Worm (Caenorhabditis elegans): ENCODE measurements around the gene T12A7.2.

Gene T12A7.2

DNA sequence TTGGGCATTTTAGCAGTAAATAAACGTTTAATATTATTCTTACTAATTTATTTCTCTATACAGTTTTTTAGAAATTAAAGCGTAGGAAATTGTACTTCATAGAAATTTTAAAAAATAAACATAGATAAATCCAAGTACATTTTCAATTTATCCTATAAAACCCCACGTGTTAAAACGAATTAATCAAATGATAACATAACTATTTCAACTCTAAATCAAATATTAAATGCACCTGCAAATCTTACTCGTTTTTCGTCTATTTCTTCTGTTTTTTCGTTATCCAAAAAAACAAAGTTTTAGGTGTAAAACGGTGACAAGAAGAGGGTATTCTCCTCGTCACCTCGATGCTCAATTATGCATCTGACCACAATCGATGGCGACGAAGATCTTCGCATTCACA is 25.9 kb downstream of the T12A7.2 start, which contains the start of gene K01A6.6:
Gene K01A6.6 (plus strand): TSS at position 301 of the 400 bp plus-strand sequence.
- no peak for TF ChIP-seq ztf-4 (tag; optimal IDR thresholded peaks at IDR 0.05)
- TF ChIP-seq nhr-25 (tag; optimal IDR thresholded peaks at IDR 0.05), result no peak
- no peak for TF ChIP-seq zag-1 (tag; optimal IDR thresholded peaks at IDR 0.05)
- TF ChIP-seq nhr-21 (tag; optimal IDR thresholded peaks at IDR 0.05), result no peak
- TF ChIP-seq ceh-82 (tag; optimal IDR thresholded peaks at IDR 0.05), result no peak
- TF ChIP-seq fos-1 (tag; optimal IDR thresholded peaks at IDR 0.05), result no peak
- TF ChIP-seq crh-2 (tag; optimal IDR thresholded peaks at IDR 0.05), result no peak
- no peak for TF ChIP-seq snpc-4 (tag; optimal IDR thresholded peaks at IDR 0.05)

DNA sequence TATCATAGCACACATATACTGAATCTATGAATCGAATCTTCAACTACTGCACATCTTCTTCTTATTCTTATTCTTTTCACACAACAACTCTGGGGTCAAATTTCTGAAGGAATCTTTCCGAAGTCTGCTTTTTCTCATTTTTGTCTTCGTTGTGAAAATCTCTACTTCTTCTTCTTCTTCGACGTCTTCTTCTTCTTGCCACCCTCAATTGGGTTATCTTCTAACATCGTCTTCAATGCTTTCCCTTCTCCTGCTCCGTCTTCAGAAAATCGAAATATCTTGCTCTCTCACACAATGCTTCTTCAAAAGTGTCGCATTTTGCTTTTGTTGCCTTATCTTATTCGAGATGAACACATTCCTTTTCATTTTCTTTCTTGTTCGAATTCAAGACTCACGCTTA is 37.7 kb downstream of the T12A7.2 start:
- TF ChIP-seq skn-1 (tag; optimal IDR thresholded peaks at IDR 0.05) (no peak), nhr-10 (tag; optimal IDR thresholded peaks at IDR 0.05) (no peak), ceh-82 (tag; optimal IDR thresholded peaks at IDR 0.05) (no peak), nhr-21 (tag; optimal IDR thresholded peaks at IDR 0.05) (no peak), unc-39 (tag; optimal IDR thresholded peaks at IDR 0.05) (no peak), Y55F3AM.14 (GFP tag; optimal IDR thresholded peaks at IDR 0.05) (no peak), elt-3 (tag; optimal IDR thresholded peaks at IDR 0.05) (no peak), sma-3 (GFP tag; optimal IDR thresholded peaks at IDR 0.05) (no peak), F13H6.1 (tag; optimal IDR thresholded peaks at IDR 0.05) (no peak), sma-9 (GFP tag; optimal IDR thresholded peaks at IDR 0.05) (no peak), sma-9 (tag; optimal IDR thresholded peaks at IDR 0.05) (no peak), dmd-4 (tag; optimal IDR thresholded peaks at IDR 0.05) (no peak), elt-1 (tag; optimal IDR thresholded peaks at IDR 0.05) (no peak), ztf-1 (GFP tag; conservative IDR thresholded peaks at IDR 0.05) (no peak), nhr-237 (tag; optimal IDR thresholded peaks at IDR 0.05) (no peak), aly-2 (tag; optimal IDR thresholded peaks at IDR 0.05) (no peak), mbf-1 (tag; optimal IDR thresholded peaks at IDR 0.05) (no peak), ama-1 (optimal IDR thresholded peaks at IDR 0.05) (no peak), unc-55 (GFP tag; optimal IDR thresholded peaks at IDR 0.05) (no peak), nhr-12 (tag; optimal IDR thresholded peaks at IDR 0.05) (no peak), sem-4 (tag; optimal IDR thresholded peaks at IDR 0.05) (no peak)

DNA sequence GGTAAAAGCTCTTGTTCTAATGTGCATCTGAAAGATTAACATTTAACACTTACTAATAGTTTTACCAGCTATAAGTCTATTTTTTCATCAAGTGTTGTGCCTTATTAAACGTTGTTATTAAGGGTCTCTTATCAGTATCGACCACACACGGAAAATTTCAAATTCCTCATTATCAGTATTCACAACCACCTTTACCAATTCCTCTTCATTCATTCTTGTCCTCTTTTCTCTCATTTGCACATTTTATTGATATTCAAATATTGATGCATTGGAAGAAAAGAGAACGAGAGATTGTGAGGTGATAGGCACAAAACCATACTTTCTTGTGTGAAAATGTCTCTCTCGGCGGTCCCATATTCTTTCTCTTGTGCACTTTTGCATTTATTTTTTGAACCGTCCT is 39.0 kb downstream of the T12A7.2 start:
- TF ChIP-seq crh-2 (tag; optimal IDR thresholded peaks at IDR 0.05), result peak; percentile 2
- no peak for TF ChIP-seq zag-1 (tag; optimal IDR thresholded peaks at IDR 0.05)
- TF ChIP-seq blmp-1 (tag; optimal IDR thresholded peaks at IDR 0.05; ENCODE audit: insufficient read depth), result no peak
- TF ChIP-seq nhr-237 (tag; optimal IDR thresholded peaks at IDR 0.05), result no peak
- peak; percentile 75 for TF ChIP-seq fos-1 (tag; optimal IDR thresholded peaks at IDR 0.05)
- no peak for TF ChIP-seq nhr-10 (tag; optimal IDR thresholded peaks at IDR 0.05)
- no peak for TF ChIP-seq mab-5 (tag; optimal IDR thresholded peaks at IDR 0.05)
- TF ChIP-seq nhr-12 (tag; optimal IDR thresholded peaks at IDR 0.05), result no peak
- no peak for TF ChIP-seq nhr-77 (tag; optimal IDR thresholded peaks at IDR 0.05)
- no peak for TF ChIP-seq peb-1 (tag; optimal IDR thresholded peaks at IDR 0.05)
- no peak for TF ChIP-seq nhr-23 (tag; optimal IDR thresholded peaks at IDR 0.05)

DNA sequence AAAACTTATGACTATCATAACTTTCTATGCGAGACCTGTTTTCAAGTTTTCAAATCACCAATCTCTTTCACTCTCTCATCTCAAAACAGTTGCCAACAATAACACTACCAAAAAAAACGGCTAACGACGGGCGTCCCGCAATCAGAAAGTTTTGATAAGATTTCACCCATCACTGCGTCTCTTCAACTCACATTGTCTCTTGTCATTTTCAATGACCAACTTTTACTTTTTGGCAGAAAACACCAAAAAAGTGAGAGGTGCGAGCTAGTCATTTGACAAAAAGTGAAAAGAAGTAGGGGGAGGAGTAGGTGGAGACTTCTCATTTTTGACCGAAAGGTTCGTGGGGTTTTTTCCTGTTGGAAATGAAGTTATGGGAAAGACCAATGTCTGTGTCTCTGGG is 42.3 kb downstream of the T12A7.2 start:
- peak; percentile 97 for TF ChIP-seq blmp-1 (tag; optimal IDR thresholded peaks at IDR 0.05; ENCODE audit: insufficient read depth)
- no peak for TF ChIP-seq ZK546.5 (tag; optimal IDR thresholded peaks at IDR 0.05)

ce11 chrIV:11717094-11717876 is 43.6 kb downstream of the T12A7.2 start:
- TF ChIP-seq nhr-12 (tag; optimal IDR thresholded peaks at IDR 0.05), result no peak
- TF ChIP-seq alr-1 (tag; optimal IDR thresholded peaks at IDR 0.05), result no peak
- TF ChIP-seq ztf-1 (GFP tag; conservative IDR thresholded peaks at IDR 0.05), result no peak
- no peak for TF ChIP-seq lsy-2 (tag; optimal IDR thresholded peaks at IDR 0.05)
- TF ChIP-seq dmd-4 (tag; optimal IDR thresholded peaks at IDR 0.05), result no peak
- TF ChIP-seq nhr-21 (tag; optimal IDR thresholded peaks at IDR 0.05), result no peak
- no peak for TF ChIP-seq lin-39 (tag; optimal IDR thresholded peaks at IDR 0.05)
- TF ChIP-seq mab-5 (tag; optimal IDR thresholded peaks at IDR 0.05), result no peak
- no peak for TF ChIP-seq snpc-4 (tag; optimal IDR thresholded peaks at IDR 0.05)
- no peak for TF ChIP-seq elt-3 (tag; optimal IDR thresholded peaks at IDR 0.05)
- no peak for TF ChIP-seq ztf-11 (tag; optimal IDR thresholded peaks at IDR 0.05)
- TF ChIP-seq nhr-129 (tag; optimal IDR thresholded peaks at IDR 0.05), result peak; percentile 24
- TF ChIP-seq fos-1 (tag; optimal IDR thresholded peaks at IDR 0.05), result no peak
- no peak for TF ChIP-seq crh-2 (tag; optimal IDR thresholded peaks at IDR 0.05)
- no peak for TF ChIP-seq peb-1 (tag; optimal IDR thresholded peaks at IDR 0.05)
- TF ChIP-seq F13H6.1 (tag; optimal IDR thresholded peaks at IDR 0.05), result no peak
- no peak for TF ChIP-seq unc-39 (tag; optimal IDR thresholded peaks at IDR 0.05)
- peak; percentile 33 for TF ChIP-seq unc-55 (GFP tag; optimal IDR thresholded peaks at IDR 0.05)
- TF ChIP-seq zag-1 (tag; optimal IDR thresholded peaks at IDR 0.05), result peak; percentile 18
- TF ChIP-seq sem-4 (tag; optimal IDR thresholded peaks at IDR 0.05), result no peak

All from whole organism, L2 larva.